Worm (Caenorhabditis elegans) whole organism, young adult: ENCODE data around the gene vps-15.

Source experiments
- B0035.1 ChIP-seq: sonication (generic microtip); optimal IDR thresholded peaks from 2 replicates; lab custom pipeline; 2016; ENCODE audit warnings: missing genetic modification characterization, mild to moderate bottlenecking, missing compliant biosample characterization, missing genotype, missing genetic modification reagents
- D2030.7 ChIP-seq: fragments of 200-800 bp; sonication (Bioruptor generic); IDR thresholded peaks from 2 replicates; pipeline ENCODE4 v1.3.6; 2022; ENCODE audit warnings: missing genetic modification reagents, missing genetic modification characterization, missing compliant biosample characterization
- F33H1.4 ChIP-seq: fragments of 200-800 bp; sonication (Bioruptor generic); IDR thresholded peaks from 2 replicates; pipeline ENCODE4 v1.3.6; 2022; ENCODE audit warnings: missing genetic modification reagents, missing genetic modification characterization, missing compliant biosample characterization
- F49E8.2 ChIP-seq: sonication (generic microtip); optimal IDR thresholded peaks from 3 replicates; lab custom pipeline; 2017; ENCODE audit warnings: missing genetic modification characterization, mild to moderate bottlenecking, missing compliant biosample characterization, antibody characterized with exemption, moderate library complexity; ENCODE audit not compliant: insufficient read depth
- F52B5.7 ChIP-seq: sonication (generic microtip); optimal IDR thresholded peaks from 2 replicates; lab custom pipeline; 2016; ENCODE audit warnings: mild to moderate bottlenecking, missing genetic modification characterization, missing compliant biosample characterization
- F57C9.4 ChIP-seq: sonication (generic microtip); optimal IDR thresholded peaks from 2 replicates; lab custom pipeline; 2017; ENCODE audit warnings: mild to moderate bottlenecking, missing genetic modification characterization, missing compliant biosample characterization
- Y53G8AR.9 ChIP-seq: fragments of 200-800 bp; sonication (Bioruptor generic); conservative IDR thresholded peaks from 2 replicates; pipeline ENCODE4 v1.3.6; 2022; ENCODE audit warnings: missing genetic modification reagents, missing genetic modification characterization, missing compliant biosample characterization
- Y56A3A.18 ChIP-seq: fragments of 200-800 bp; sonication (Bioruptor generic); IDR thresholded peaks from 2 replicates; pipeline ENCODE4 v1.3.6; 2022; ENCODE audit warnings: missing genetic modification reagents, missing genetic modification characterization, missing compliant biosample characterization
- Y79H2A.3 ChIP-seq: fragments of 200-800 bp; sonication (Bioruptor generic); conservative IDR thresholded peaks from 2 replicates; pipeline ENCODE4 v1.3.6; 2022; ENCODE audit warnings: missing genetic modification reagents, missing genetic modification characterization, missing compliant biosample characterization
- ama-1 ChIP-seq, 3 experiments: fragments of 150-350 bp in 1 of 3; sonication (generic microtip) in 2 of 3; optimal IDR thresholded peaks; 2 replicates each; lab custom pipeline; 2014 to 2018; ENCODE audit warnings: missing biosample characterization in 2 of 3, missing genetic modification characterization in 2 of 3, missing genetic modification reagents in 2 of 3
- athp-1 ChIP-seq: sonication (generic microtip); optimal IDR thresholded peaks from 2 replicates; lab custom pipeline; 2017; ENCODE audit warnings: mild to moderate bottlenecking, missing genetic modification characterization, missing compliant biosample characterization
- attf-5 ChIP-seq: fragments of 200-800 bp; sonication (Bioruptor generic); optimal IDR thresholded peaks from 2 replicates; lab custom pipeline; 2018; ENCODE audit warnings: mild to moderate bottlenecking, missing genetic modification characterization, missing compliant biosample characterization
- ceh-100 ChIP-seq: fragments of 200-800 bp; sonication (Bioruptor generic); IDR thresholded peaks from 2 replicates; pipeline ENCODE4 v1.3.6; 2022; ENCODE audit warnings: missing genetic modification reagents, missing genetic modification characterization, missing compliant biosample characterization
- ceh-91 ChIP-seq: fragments of 200-800 bp; sonication (Bioruptor generic); IDR thresholded peaks from 2 replicates; pipeline ENCODE4 v1.3.6; 2022; ENCODE audit warnings: missing genetic modification reagents, missing genetic modification characterization, missing compliant biosample characterization
- dox-1 ChIP-seq: fragments of 200-800 bp; sonication (Bioruptor generic); IDR thresholded peaks from 2 replicates; pipeline ENCODE4 v1.3.6; 2022; ENCODE audit warnings: missing genetic modification reagents, missing genetic modification characterization, missing compliant biosample characterization
- dpl-1 ChIP-seq: fragments of 150-350 bp; optimal IDR thresholded peaks from 2 replicates; lab custom pipeline; 2014; ENCODE audit warnings: missing biosample characterization, missing genetic modification reagents, missing genetic modification characterization
- efl-1 ChIP-seq: fragments of 150-350 bp; optimal IDR thresholded peaks from 2 replicates; lab custom pipeline; 2014; ENCODE audit warnings: missing biosample characterization, missing genetic modification reagents, missing genetic modification characterization
- egl-18 ChIP-seq: fragments of 200-800 bp; sonication (Bioruptor generic); IDR thresholded peaks from 2 replicates; pipeline ENCODE4 v1.3.6; 2022; ENCODE audit warnings: missing genetic modification reagents, missing genetic modification characterization, missing compliant biosample characterization
- ekl-4 ChIP-seq: fragments of 200-800 bp; sonication (Bioruptor generic); IDR thresholded peaks from 2 replicates; pipeline ENCODE4 v1.3.6; 2022; ENCODE audit warnings: missing genetic modification reagents, missing genetic modification characterization, missing compliant biosample characterization
- hlh-12 ChIP-seq: sonication (generic microtip); optimal IDR thresholded peaks from 2 replicates; lab custom pipeline; 2016; ENCODE audit warnings: missing genetic modification characterization, missing compliant biosample characterization
- hmg-1.2 ChIP-seq: fragments of 200-800 bp; sonication (Bioruptor generic); IDR thresholded peaks from 2 replicates; pipeline ENCODE4 v1.3.6; 2022; ENCODE audit warnings: missing genetic modification reagents, missing genetic modification characterization, missing compliant biosample characterization
- hsf-1 ChIP-seq: fragments of 200-800 bp; sonication (Bioruptor generic); IDR thresholded peaks from 2 replicates; pipeline ENCODE4 v1.3.6; 2022; ENCODE audit warnings: missing genetic modification reagents, missing genetic modification characterization, missing compliant biosample characterization
- lin-40 ChIP-seq: sonication (generic microtip); optimal IDR thresholded peaks from 2 replicates; lab custom pipeline; 2016; ENCODE audit warnings: missing genetic modification characterization, mild to moderate bottlenecking, missing compliant biosample characterization, missing genotype, missing genetic modification reagents
- lin-54 ChIP-seq: fragments of 200-800 bp; sonication (Bioruptor generic); optimal IDR thresholded peaks from 2 replicates; lab custom pipeline; 2018; ENCODE audit warnings: mild to moderate bottlenecking, missing genetic modification characterization, missing compliant biosample characterization
- lir-1 ChIP-seq: fragments of 200-800 bp; sonication (Bioruptor generic); conservative IDR thresholded peaks from 2 replicates; pipeline ENCODE4 v1.3.6; 2022; ENCODE audit warnings: missing genetic modification reagents, missing genetic modification characterization, missing compliant biosample characterization
- lsl-1 ChIP-seq: fragments of 200-800 bp; sonication (Bioruptor generic); optimal IDR thresholded peaks from 2 replicates; lab custom pipeline; 2018; ENCODE audit warnings: mild to moderate bottlenecking, missing genetic modification characterization, moderate library complexity, missing compliant biosample characterization
- lsy-27 ChIP-seq: sonication (generic microtip); optimal IDR thresholded peaks from 2 replicates; lab custom pipeline; 2017; ENCODE audit warnings: missing genetic modification characterization, mild to moderate bottlenecking, missing compliant biosample characterization, antibody characterized with exemption, missing genotype, borderline replicate concordance; ENCODE audit not compliant: insufficient read depth
- madf-6 ChIP-seq: fragments of 200-800 bp; sonication (Bioruptor generic); IDR thresholded peaks from 2 replicates; pipeline ENCODE4 v1.3.6; 2022; ENCODE audit warnings: missing genetic modification reagents, missing genetic modification characterization, missing compliant biosample characterization
- madf-8 ChIP-seq: fragments of 200-800 bp; sonication (Bioruptor generic); conservative IDR thresholded peaks from 2 replicates; pipeline ENCODE4 v1.3.6; 2022; ENCODE audit warnings: missing genetic modification reagents, missing genetic modification characterization, missing compliant biosample characterization
- mcd-1 ChIP-seq: fragments of 200-800 bp; sonication (Bioruptor generic); IDR thresholded peaks from 2 replicates; pipeline ENCODE4 v1.3.6; 2022; ENCODE audit warnings: missing genetic modification reagents, missing genetic modification characterization, missing compliant biosample characterization
- mel-28 ChIP-seq: sonication (generic microtip); optimal IDR thresholded peaks from 2 replicates; lab custom pipeline; 2016; ENCODE audit warnings: borderline replicate concordance, mild to moderate bottlenecking, missing genetic modification characterization, missing compliant biosample characterization
- mxl-1 ChIP-seq: sonication (generic microtip); optimal IDR thresholded peaks from 2 replicates; lab custom pipeline; 2016; ENCODE audit warnings: missing genetic modification characterization, missing compliant biosample characterization
- nfya-2 ChIP-seq: fragments of 200-800 bp; sonication (Bioruptor generic); IDR thresholded peaks from 2 replicates; pipeline ENCODE4 v1.3.6; 2022; ENCODE audit warnings: missing genetic modification reagents, missing genetic modification characterization, missing compliant biosample characterization
- nfyb-1 ChIP-seq: fragments of 200-800 bp; sonication (Bioruptor generic); IDR thresholded peaks from 2 replicates; pipeline ENCODE4 v1.3.6; 2022; ENCODE audit warnings: missing genetic modification reagents, missing genetic modification characterization, missing compliant biosample characterization
- nhr-120 ChIP-seq: fragments of 200-800 bp; sonication (Bioruptor generic); IDR thresholded peaks from 2 replicates; pipeline ENCODE4 v1.3.6; 2022; ENCODE audit warnings: missing genetic modification characterization, missing compliant biosample characterization
- pbrm-1 ChIP-seq: fragments of 200-800 bp; sonication (Bioruptor generic); IDR thresholded peaks from 2 replicates; pipeline ENCODE4 v1.3.6; 2022; ENCODE audit warnings: missing genetic modification reagents, missing genetic modification characterization, missing compliant biosample characterization
- pha-4 ChIP-seq: fragments of 150-350 bp; sonication (generic microtip); optimal IDR thresholded peaks from 2 replicates; lab custom pipeline; 2014; ENCODE audit warnings: missing biosample characterization, missing genetic modification reagents, missing genetic modification characterization
- rpc-1 ChIP-seq, 2 experiments: fragments of 150-350 bp in 1 of 2; sonication (generic microtip) in 1 of 2; optimal IDR thresholded peaks; 2 replicates each; lab custom pipeline; 2014 to 2018; ENCODE audit warnings: missing biosample characterization in 1 of 2, missing genetic modification characterization in 1 of 2, missing genetic modification reagents in 1 of 2, missing genotype in 1 of 2
- snpc-1.3 ChIP-seq: sonication (generic microtip); optimal IDR thresholded peaks from 2 replicates; lab custom pipeline; 2017; ENCODE audit warnings: missing genetic modification characterization, mild to moderate bottlenecking, missing compliant biosample characterization, antibody characterized with exemption, moderate library complexity, missing genotype, missing genetic modification reagents; ENCODE audit not compliant: insufficient read depth
- snpc-3.4 ChIP-seq: sonication (generic microtip); optimal IDR thresholded peaks from 2 replicates; lab custom pipeline; 2017; ENCODE audit warnings: missing genetic modification characterization, mild to moderate bottlenecking, missing compliant biosample characterization, antibody characterized with exemption, moderate library complexity, missing genotype, missing genetic modification reagents
- sptf-2 ChIP-seq: fragments of 200-800 bp; sonication (Bioruptor generic); optimal IDR thresholded peaks from 2 replicates; lab custom pipeline; 2018; ENCODE audit warnings: mild to moderate bottlenecking, missing genetic modification characterization, missing compliant biosample characterization
- tbp1 ChIP-seq: fragments of 200-800 bp; sonication (Bioruptor generic); optimal IDR thresholded peaks from 2 replicates; lab custom pipeline; 2018; ENCODE audit warnings: mild to moderate bottlenecking, missing genetic modification characterization, missing compliant biosample characterization
- xnd-1 ChIP-seq: sonication (generic microtip); optimal IDR thresholded peaks from 2 replicates; lab custom pipeline; 2016; ENCODE audit warnings: missing genotype, missing genetic modification reagents, missing genetic modification characterization, missing compliant biosample characterization

vps-15 gene

ce11 chrII:11915770-11916554, at the start of gene vps-15, which contains the start of gene hmg-12:
TSS of gene vps-15 (minus strand) at chrII:11915852.
TSS of gene hmg-12 (plus strand) at chrII:11916513.
- no peak for TF ChIP-seq ekl-4 (GFP tag; lab: Robert Waterston, UW)
- peak; percentile 40 for TF ChIP-seq lin-54
- TF ChIP-seq tbp1 (GFP tag; lab: Kevin White, UChicago), result no peak
- TF ChIP-seq xnd-1 (tag; lab: Kevin White, UChicago), result peak; percentile 26
- no peak for TF ChIP-seq nfya-2 (GFP tag; lab: Robert Waterston, UW)
- peak; percentile 95 for TF ChIP-seq hmg-1.2 (GFP tag; lab: Robert Waterston, UW)
- TF ChIP-seq lsl-1 (GFP tag; lab: Kevin White, UChicago), result peak; percentile 82
- TF ChIP-seq F49E8.2, result peak; percentile 60
- no peak for TF ChIP-seq mel-28
- peak; percentile 45 for TF ChIP-seq snpc-1.3 (tag; lab: Kevin White, UChicago)
- peak; percentile 19 for TF ChIP-seq efl-1
- TF ChIP-seq B0035.1 (tag; lab: Kevin White, UChicago), result no peak
- TF ChIP-seq madf-6 (GFP tag; lab: Robert Waterston, UW), result peak; percentile 67
- no peak for TF ChIP-seq nhr-120 (GFP tag; lab: Robert Waterston, UW)
- no peak for TF ChIP-seq pha-4 (tag; lab: Kevin White, UChicago)
- no peak for TF ChIP-seq rpc-1 (optimal IDR thresholded peaks at IDR 0.05; lab: Kevin White, UChicago)
- no peak for TF ChIP-seq rpc-1 (tag; optimal IDR thresholded peaks at IDR 0.05; lab: Kevin White, UChicago)
- TF ChIP-seq dpl-1 (GFP tag; lab: Kevin White, UChicago), result peak; percentile 37
- no peak for TF ChIP-seq F52B5.7 (tag; lab: Kevin White, UChicago)
- TF ChIP-seq D2030.7 (GFP tag; lab: Robert Waterston, UW), result peak; percentile 17; the same call in 1 of the 2 replicates
- TF ChIP-seq Y79H2A.3 (GFP tag; lab: Robert Waterston, UW), result no peak
- TF ChIP-seq F33H1.4 (GFP tag; lab: Robert Waterston, UW), result peak; percentile 58
- TF ChIP-seq snpc-3.4 (tag; lab: Kevin White, UChicago), result peak; percentile 20

ce11 chrII:11964847-11965246, 49.2 kb upstream of the vps-15 start:
- TF ChIP-seq hlh-12 (tag; lab: Kevin White, UChicago) (no peak), lir-1 (GFP tag; lab: Robert Waterston, UW) (no peak), ama-1 (optimal IDR thresholded peaks at IDR 0.05; lab: Kevin White, UChicago) (peak; percentile 30), ama-1 (GFP tag; optimal IDR thresholded peaks at IDR 0.05; lab: Kevin White, UChicago) (no peak), F33H1.4 (GFP tag; lab: Robert Waterston, UW) (0 out of 2 replicates have a peak, but pooled peaks have one; percentile 9), sptf-2 (GFP tag; lab: Kevin White, UChicago) (no peak), Y53G8AR.9 (0 out of 2 replicates have a peak, but pooled peaks have one; percentile 60), hsf-1 (GFP tag; lab: Robert Waterston, UW) (no peak), ceh-91 (GFP tag; lab: Robert Waterston, UW) (0 out of 2 replicates have a peak, but pooled peaks have one; percentile 29), ceh-100 (GFP tag; lab: Robert Waterston, UW) (no peak), pbrm-1 (0 out of 2 replicates have a peak, but pooled peaks have one; percentile 39), nfya-2 (GFP tag; lab: Robert Waterston, UW) (0 out of 2 replicates have a peak, but pooled peaks have one; percentile 64), hmg-1.2 (GFP tag; lab: Robert Waterston, UW) (no peak), nfyb-1 (peak; percentile 60), mcd-1 (no peak), madf-8 (no peak), egl-18 (no peak), rpc-1 (optimal IDR thresholded peaks at IDR 0.05; lab: Kevin White, UChicago) (no peak), rpc-1 (tag; optimal IDR thresholded peaks at IDR 0.05; lab: Kevin White, UChicago) (no peak), mxl-1 (tag; lab: Kevin White, UChicago) (no peak), F57C9.4 (tag; lab: Kevin White, UChicago) (no peak), Y56A3A.18 (GFP tag; lab: Robert Waterston, UW) (0 out of 2 replicates have a peak, but pooled peaks have one; percentile 61), dox-1 (GFP tag; lab: Robert Waterston, UW) (peak; percentile 20; the same call in 1 of the 2 replicates), lsy-27 (tag; lab: Kevin White, UChicago) (no peak), tbp1 (GFP tag; lab: Kevin White, UChicago) (no peak), lin-40 (tag; lab: Kevin White, UChicago) (no peak), Y79H2A.3 (GFP tag; lab: Robert Waterston, UW) (0 out of 2 replicates have a peak, but pooled peaks have one; percentile 36), madf-6 (GFP tag; lab: Robert Waterston, UW) (0 out of 2 replicates have a peak, but pooled peaks have one; percentile 8), athp-1 (tag; lab: Kevin White, UChicago) (peak; percentile 35), attf-5 (GFP tag; lab: Kevin White, UChicago) (peak; percentile 42)
